Worm (Caenorhabditis elegans): ENCODE measurements around the gene W02B12.12.
A peak's percentile ranks its signal among the peaks of the same experiment; 100 is the strongest.

The W02B12.12 gene

DNA sequence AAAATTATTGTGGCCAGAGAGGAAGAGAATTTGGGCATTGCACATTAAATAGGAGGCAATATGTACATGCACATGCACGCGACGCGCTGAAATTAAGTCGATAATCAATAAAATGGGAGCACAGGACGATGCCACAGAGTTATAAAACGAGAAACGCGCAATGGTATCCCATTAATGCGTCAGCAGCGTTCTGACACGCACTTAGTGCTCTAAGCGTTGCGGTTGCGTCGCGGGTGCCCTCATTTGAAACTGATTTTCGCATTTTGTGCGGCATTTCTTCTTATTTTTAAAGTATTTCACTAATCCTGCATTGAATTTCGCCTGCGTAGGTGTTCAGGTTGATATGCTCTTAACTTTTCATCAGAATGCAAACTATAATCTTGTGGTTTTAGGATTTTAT is 26.0 kb downstream of the W02B12.12 start, which contains the start of gene rsp-1 (continued):
- TF ChIP-seq ceh-8 (GFP tag; optimal IDR thresholded peaks at IDR 0.05) (peak; percentile 55), mep-1 (tag; optimal IDR thresholded peaks at IDR 0.05) (peak; percentile 84), mab-9 (GFP tag; IDR thresholded peaks at IDR 0.05) (no peak), ceh-82 (tag; optimal IDR thresholded peaks at IDR 0.05) (peak; percentile 92 to 95 (median 94)), lin-13 (GFP tag; optimal IDR thresholded peaks at IDR 0.05) (peak; percentile 89), efl-3 (GFP tag; optimal IDR thresholded peaks at IDR 0.05) (no peak), grh-1 (GFP tag; IDR thresholded peaks at IDR 0.05) (peak; percentile 80), skn-1 (tag; optimal IDR thresholded peaks at IDR 0.05) (peak; percentile 83), unc-62 (GFP tag; optimal IDR thresholded peaks at IDR 0.05) (no peak), nhr-90 (tag; optimal IDR thresholded peaks at IDR 0.05; ENCODE audit: poor library complexity) (peak; percentile 89), tlp-1 (tag; optimal IDR thresholded peaks at IDR 0.05) (no peak), pax-3 (tag; optimal IDR thresholded peaks at IDR 0.05) (peak; percentile 73), lin-39 (tag; optimal IDR thresholded peaks at IDR 0.05) (peak; percentile 42), fkh-8 (tag; optimal IDR thresholded peaks at IDR 0.05) (peak; percentile 79), fkh-10 (GFP tag; optimal IDR thresholded peaks at IDR 0.05) (peak; percentile 57), fos-1 (tag; optimal IDR thresholded peaks at IDR 0.05) (peak; percentile 78), nhr-77 (tag; optimal IDR thresholded peaks at IDR 0.05) (peak; percentile 78), aly-2 (tag; optimal IDR thresholded peaks at IDR 0.05) (peak; percentile 65), swsn-7 (tag; optimal IDR thresholded peaks at IDR 0.05) (peak; percentile 91), egl-13 (tag; optimal IDR thresholded peaks at IDR 0.05) (peak; percentile 49), sox-4 (tag; optimal IDR thresholded peaks at IDR 0.05) (peak; percentile 45), lin-15B (tag; optimal IDR thresholded peaks at IDR 0.05) (peak; percentile 84), lir-3 (tag; optimal IDR thresholded peaks at IDR 0.05; ENCODE audit: poor library complexity) (peak; percentile 68), F16B12.6 (tag; optimal IDR thresholded peaks at IDR 0.05) (peak; percentile 69), nhr-19 (GFP tag; conservative IDR thresholded peaks at IDR 0.05) (peak; percentile 90), hlh-4 (tag; optimal IDR thresholded peaks at IDR 0.05) (no peak), dpl-1 (GFP tag; optimal IDR thresholded peaks at IDR 0.05) (peak; percentile 84 to 88 (median 87)), Y116A8C.19 (tag; optimal IDR thresholded peaks at IDR 0.05; ENCODE audit: borderline replicate concordance) (no peak), jun-1 (tag; optimal IDR thresholded peaks at IDR 0.05) (peak; percentile 91), nhr-85 (tag) (peak; percentile 92), mdl-1 (tag; optimal IDR thresholded peaks at IDR 0.05) (peak in 1 of 2 experiments; percentile 85), nhr-11 (tag; optimal IDR thresholded peaks at IDR 0.05) (peak; percentile 46), blmp-1 (tag; optimal IDR thresholded peaks at IDR 0.05) (peak; percentile 27), alr-1 (tag; optimal IDR thresholded peaks at IDR 0.05; ENCODE audit: borderline replicate concordance) (no peak), zip-4 (GFP tag; optimal IDR thresholded peaks at IDR 0.05) (peak; percentile 74), fkh-4 (tag; optimal IDR thresholded peaks at IDR 0.05; ENCODE audit: borderline replicate concordance) (peak; percentile 29), unc-130 (tag; optimal IDR thresholded peaks at IDR 0.05) (peak; percentile 91), hpl-2 (GFP tag; optimal IDR thresholded peaks at IDR 0.05) (peak; percentile 80), dsc-1 (tag; optimal IDR thresholded peaks at IDR 0.05) (peak; percentile 89), nhr-237 (tag; optimal IDR thresholded peaks at IDR 0.05) (no peak), xbp-1 (tag; optimal IDR thresholded peaks at IDR 0.05) (peak; percentile 90), efl-1 (optimal IDR thresholded peaks at IDR 0.05) (peak; percentile 88 to 90), efl-1 (GFP tag; optimal IDR thresholded peaks at IDR 0.05 in 1 of 2) (peak; percentile 84 to 98), ces-1 (GFP tag; optimal IDR thresholded peaks at IDR 0.05) (no peak), C16A3.4 (tag; optimal IDR thresholded peaks at IDR 0.05) (peak; percentile 95), isw-1 (GFP tag; IDR thresholded peaks at IDR 0.05) (peak; percentile 87), unc-98 (GFP tag; IDR thresholded peaks at IDR 0.05) (no peak), lsy-2 (tag; optimal IDR thresholded peaks at IDR 0.05) (peak; percentile 91 to 94), sptf-1 (tag; optimal IDR thresholded peaks at IDR 0.05) (no peak), ceh-90 (tag; optimal IDR thresholded peaks at IDR 0.05) (no peak), nhr-28 (tag; optimal IDR thresholded peaks at IDR 0.05) (no peak), ama-1 (optimal IDR thresholded peaks at IDR 0.05) (no peak), egl-27 (tag; optimal IDR thresholded peaks at IDR 0.05) (no peak), nhr-71 (tag; optimal IDR thresholded peaks at IDR 0.05) (peak; percentile 93)

Measured in whole organism, L1 larva.